Worm (Caenorhabditis elegans): ENCODE data around the gene C52E4.7.

DNA sequence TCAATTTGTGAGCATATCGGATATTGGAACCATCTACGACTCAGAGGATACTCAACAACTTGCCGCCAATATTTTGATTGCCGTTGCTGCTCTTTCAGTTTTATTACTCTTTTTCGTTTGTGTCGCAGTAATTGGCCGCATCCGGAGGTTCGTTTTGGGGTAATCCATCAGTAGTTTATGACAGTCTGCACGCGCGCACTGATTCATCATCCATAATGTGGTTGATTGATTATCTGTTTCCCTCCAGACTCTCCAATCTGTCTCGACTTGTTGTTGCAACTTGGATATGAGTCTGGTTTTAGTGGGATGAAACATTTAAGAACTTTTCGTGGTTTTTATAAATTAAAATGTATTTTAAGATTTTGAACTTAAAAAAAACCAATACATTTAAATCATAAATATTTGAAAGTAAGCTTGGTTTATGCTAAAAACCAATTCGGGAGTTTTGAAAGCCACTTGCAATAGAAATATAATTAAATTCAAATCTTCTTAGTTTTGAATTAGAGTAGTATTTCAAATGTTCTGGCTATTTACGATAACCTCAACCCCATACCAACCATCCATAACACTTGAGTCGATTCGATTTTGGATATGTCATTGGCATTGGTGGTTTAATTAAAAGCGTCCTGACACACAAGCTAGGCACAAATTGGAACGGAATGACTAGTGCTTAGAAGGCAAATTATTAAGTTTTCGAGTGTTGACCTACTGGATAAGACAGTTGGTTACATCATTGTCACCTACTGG lies 33.8 kb upstream of the C52E4.7 start:
- no peak for TF ChIP-seq flt-1 (GFP tag; IDR thresholded peaks at IDR 0.05)
- TF ChIP-seq med-1 (GFP tag; optimal IDR thresholded peaks at IDR 0.05; ENCODE audit: insufficient read depth): no peak
- TF ChIP-seq ref-1 (GFP tag; conservative IDR thresholded peaks at IDR 0.05): no peak
- TF ChIP-seq ztf-23 (GFP tag; IDR thresholded peaks at IDR 0.05): no peak
- TF ChIP-seq klf-2 (GFP tag; conservative IDR thresholded peaks at IDR 0.05): no peak
- no peak for TF ChIP-seq tab-1 (GFP tag; IDR thresholded peaks at IDR 0.05)
- TF ChIP-seq ztf-29 (GFP tag; IDR thresholded peaks at IDR 0.05): no peak
- no peak for TF ChIP-seq T22C8.4 (GFP tag; IDR thresholded peaks at IDR 0.05)
